Fruit fly (Drosophila melanogaster): ENCODE data around the gene ine.

ine gene

dm6 chr2L:4442010-4442587, 34.7 kb downstream of the ine start, which contains the start of the genes Sfp24F and CG15432:
TSS of gene Sfp24F (minus strand) at chr2L:4442060.
TSS of gene CG15432 (plus strand) at chr2L:4442320.
- TF ChIP-seq danr (GFP tag; IDR thresholded peaks at IDR 0.05) = no peak
- no peak for TF ChIP-seq NK7.1 (GFP tag; optimal IDR thresholded peaks at IDR 0.05)
- TF ChIP-seq zen2 (GFP tag; IDR thresholded peaks at IDR 0.05; ENCODE audit: partially characterized antibody) = no peak
- no peak for TF ChIP-seq CG34376 (GFP tag; optimal IDR thresholded peaks at IDR 0.05)
- TF ChIP-seq psq (GFP tag; optimal IDR thresholded peaks at IDR 0.05) = no peak
- TF ChIP-seq CG10147 (GFP tag; optimal IDR thresholded peaks at IDR 0.05) = no peak
- no peak for TF ChIP-seq caup (GFP tag; optimal IDR thresholded peaks at IDR 0.05; ENCODE audit: severe bottlenecking)
- TF ChIP-seq vfl (GFP tag; optimal IDR thresholded peaks at IDR 0.05) = no peak
- TF ChIP-seq chinmo (GFP tag; IDR thresholded peaks at IDR 0.05; ENCODE audit: partially characterized antibody) = no peak
- TF ChIP-seq CG10543 (GFP tag; optimal IDR thresholded peaks at IDR 0.05) = no peak
- TF ChIP-seq sqz (GFP tag; optimal IDR thresholded peaks at IDR 0.05) = no peak
- TF ChIP-seq hb (GFP tag; IDR thresholded peaks at IDR 0.05; ENCODE audit: partially characterized antibody) = no peak
- TF ChIP-seq ci (GFP tag; IDR thresholded peaks at IDR 0.05) = no peak; the same call in 2 of the 3 replicates
- TF ChIP-seq Dbx (GFP tag; IDR thresholded peaks at IDR 0.05) = no peak
- no peak for TF ChIP-seq onecut (GFP tag; IDR thresholded peaks at IDR 0.05)
- TF ChIP-seq gro (GFP tag; optimal IDR thresholded peaks at IDR 0.05) = no peak
- TF ChIP-seq Gug (GFP tag; IDR thresholded peaks at IDR 0.05) = no peak
- no peak for TF ChIP-seq Xbp1 (GFP tag; optimal IDR thresholded peaks at IDR 0.05)
- TF ChIP-seq run (tag; optimal IDR thresholded peaks at IDR 0.05) = no peak
- no peak for TF ChIP-seq ewg (GFP tag; optimal IDR thresholded peaks at IDR 0.05)
- peak; percentile 77 for TF ChIP-seq CG13287 (GFP tag; IDR thresholded peaks at IDR 0.05; ENCODE audit: partially characterized antibody)
- TF ChIP-seq CG32767 (GFP tag; IDR thresholded peaks at IDR 0.05) = no peak
- TF ChIP-seq Chrac-16 (GFP tag; optimal IDR thresholded peaks at IDR 0.05) = no peak
- no peak for TF ChIP-seq CG11696 (GFP tag; IDR thresholded peaks at IDR 0.05)
- no peak for TF ChIP-seq eyg (GFP tag; optimal IDR thresholded peaks at IDR 0.05)
- no peak for TF ChIP-seq gt (GFP tag; IDR thresholded peaks at IDR 0.05)
- TF ChIP-seq CG16863 (GFP tag; optimal IDR thresholded peaks at IDR 0.05) = no peak
- no peak for TF ChIP-seq NC2α (GFP tag; optimal IDR thresholded peaks at IDR 0.05)
- TF ChIP-seq CG2120 (GFP tag; optimal IDR thresholded peaks at IDR 0.05) = no peak
- TF ChIP-seq al (GFP tag; IDR thresholded peaks at IDR 0.05) = no peak
- no peak for TF ChIP-seq CG13894 (tag; optimal IDR thresholded peaks at IDR 0.05)
- no peak for TF ChIP-seq Dad (GFP tag; optimal IDR thresholded peaks at IDR 0.05)
- peak; percentile 39; the same call in 1 of the 2 replicates for TF ChIP-seq tna (GFP tag; IDR thresholded peaks at IDR 0.05; ENCODE audit: partially characterized antibody)
- TF ChIP-seq CG15601 (tag; optimal IDR thresholded peaks at IDR 0.05) = no peak
- TF ChIP-seq pho (GFP tag; optimal IDR thresholded peaks at IDR 0.05) = no peak
- no peak for TF ChIP-seq dati (GFP tag; IDR thresholded peaks at IDR 0.05)
- TF ChIP-seq CG12659 (GFP tag; optimal IDR thresholded peaks at IDR 0.05) = peak; percentile 8
- TF ChIP-seq CG18011 (GFP tag; optimal IDR thresholded peaks at IDR 0.05) = no peak
- no peak for TF ChIP-seq CG2129 (GFP tag; IDR thresholded peaks at IDR 0.05; ENCODE audit: partially characterized antibody)
- no peak for TF ChIP-seq HLH54F (GFP tag; optimal IDR thresholded peaks at IDR 0.05)
- TF ChIP-seq ems (GFP tag; optimal IDR thresholded peaks at IDR 0.05) = no peak
- TF ChIP-seq Aef1 (GFP tag; IDR thresholded peaks at IDR 0.05) = no peak
- no peak for TF ChIP-seq lov (optimal IDR thresholded peaks at IDR 0.05)
- no peak for TF ChIP-seq lov (GFP tag; IDR thresholded peaks at IDR 0.05)
- TF ChIP-seq CG9876 (GFP tag; optimal IDR thresholded peaks at IDR 0.05) = no peak
- TF ChIP-seq CG11247 (GFP tag; IDR thresholded peaks at IDR 0.05) = no peak
- TF ChIP-seq CG17328 (GFP tag; IDR thresholded peaks at IDR 0.05) = no peak
- TF ChIP-seq BEAF-32 (GFP tag; optimal IDR thresholded peaks at IDR 0.05) = peak; percentile 62
- TF ChIP-seq E2f1 (GFP tag; IDR thresholded peaks at IDR 0.05) = no peak
- TF ChIP-seq cg (GFP tag; optimal IDR thresholded peaks at IDR 0.05) = no peak
- no peak for TF ChIP-seq PHDP (tag; optimal IDR thresholded peaks at IDR 0.05)
- TF ChIP-seq Hr39 (optimal IDR thresholded peaks at IDR 0.05) = no peak
